Worm (Caenorhabditis elegans) whole organism, L4 larva: Measurements from ENCODE around the gene Y17G9B.5.
A peak's percentile ranks its signal among the peaks of the same experiment; 100 is the strongest.
"Not testable (repeated sequence)": the region's sequence is repeated elsewhere in the genome, so short reads cannot be mapped to it uniquely, and the experiment has no call there.

Experiments used
- F37D6.2 ChIP-seq: sonication (generic microtip); optimal IDR thresholded peaks from 2 replicates; lab custom pipeline; 2016; ENCODE audit warnings: mild to moderate bottlenecking, missing genetic modification characterization, missing compliant biosample characterization
- F44E2.7 ChIP-seq: fragments of 200-800 bp; sonication (Bioruptor generic); IDR thresholded peaks from 2 replicates; pipeline ENCODE4 v2.1.2; 2022; ENCODE audit warnings: missing genetic modification characterization, missing compliant biosample characterization
- T20F7.1 ChIP-seq: fragments of 200-800 bp; sonication (Bioruptor generic); optimal IDR thresholded peaks from 2 replicates; lab custom pipeline; 2018; ENCODE audit warnings: mild to moderate bottlenecking, missing genetic modification characterization, missing compliant biosample characterization
- Y105C5A.15 ChIP-seq: fragments of 200-800 bp; sonication (Bioruptor generic); IDR thresholded peaks from 2 replicates; pipeline ENCODE4 v1.3.6; 2022; ENCODE audit warnings: missing genetic modification characterization, missing compliant biosample characterization
- Y48G9A.11 ChIP-seq: fragments of 200-800 bp; sonication (Bioruptor generic); IDR thresholded peaks from 2 replicates; pipeline ENCODE4 v1.3.6; 2022; ENCODE audit warnings: missing genetic modification reagents, missing genetic modification characterization, missing compliant biosample characterization
- Y5F2A.4 ChIP-seq: fragments of 200-800 bp; sonication (Bioruptor generic); optimal IDR thresholded peaks from 2 replicates; lab custom pipeline; 2018; ENCODE audit warnings: mild to moderate bottlenecking, missing genetic modification characterization, missing compliant biosample characterization
- aly-2 ChIP-seq: sonication (generic microtip); optimal IDR thresholded peaks from 2 replicates; lab custom pipeline; 2018; ENCODE audit warnings: missing biosample characterization, missing genetic modification characterization
- arid-1 ChIP-seq: fragments of 200-800 bp; sonication (Bioruptor generic); conservative IDR thresholded peaks from 2 replicates; pipeline ENCODE4 v1.3.6; 2022; ENCODE audit warnings: missing genetic modification reagents, missing genetic modification characterization, missing compliant biosample characterization
- ceh-44 ChIP-seq: fragments of 200-800 bp; sonication (Bioruptor generic); IDR thresholded peaks from 2 replicates; pipeline ENCODE4 v1.3.6; 2022; ENCODE audit warnings: missing genetic modification reagents, missing genetic modification characterization, missing compliant biosample characterization
- ces-1 ChIP-seq: fragments of 150-350 bp; sonication (generic microtip); optimal IDR thresholded peaks from 4 replicates; lab custom pipeline; 2014; ENCODE audit warnings: missing biosample characterization, missing genetic modification reagents, missing genetic modification characterization
- cey-2 ChIP-seq: sonication (generic microtip); optimal IDR thresholded peaks from 3 replicates; lab custom pipeline; 2017; ENCODE audit warnings: missing genetic modification characterization, mild to moderate bottlenecking, missing compliant biosample characterization, antibody characterized with exemption, borderline replicate concordance; ENCODE audit not compliant: insufficient read depth
- daf-16 ChIP-seq, 3 experiments: sonication (generic microtip); optimal IDR thresholded peaks; 2 replicates each; lab custom pipeline; 2016 to 2017; ENCODE audit warnings: missing genetic modification characterization in 3 of 3, missing genetic modification reagents in 3 of 3, mild to moderate bottlenecking in 2 of 3, missing compliant biosample characterization in 2 of 3, missing biosample characterization in 1 of 3, moderate library complexity in 1 of 3
- dmd-6 ChIP-seq: fragments of 200-800 bp; sonication (Bioruptor generic); IDR thresholded peaks from 2 replicates; pipeline ENCODE4 v1.3.6; 2022; ENCODE audit warnings: missing genetic modification reagents, missing genetic modification characterization, missing compliant biosample characterization
- dpl-1 ChIP-seq: fragments of 150-350 bp; optimal IDR thresholded peaks from 2 replicates; lab custom pipeline; 2014; ENCODE audit warnings: missing biosample characterization, missing genetic modification reagents, missing genetic modification characterization
- duxl-1 ChIP-seq: sonication (generic microtip); optimal IDR thresholded peaks from 2 replicates; lab custom pipeline; 2016; ENCODE audit warnings: mild to moderate bottlenecking, missing genetic modification characterization, moderate library complexity, missing compliant biosample characterization; ENCODE audit not compliant: poor library complexity
- egl-27 ChIP-seq: sonication (generic microtip); optimal IDR thresholded peaks from 3 replicates; lab custom pipeline; 2017; ENCODE audit warnings: missing biosample characterization, missing genetic modification reagents, missing genetic modification characterization
- egl-43 ChIP-seq: fragments of 200-800 bp; sonication (Bioruptor generic); IDR thresholded peaks from 2 replicates; pipeline ENCODE4 v1.3.6; 2022; ENCODE audit warnings: missing genetic modification reagents, missing genetic modification characterization, missing compliant biosample characterization
- hlh-11 ChIP-seq: fragments of 200-800 bp; sonication (Bioruptor generic); optimal IDR thresholded peaks from 2 replicates; lab custom pipeline; 2018; ENCODE audit warnings: mild to moderate bottlenecking, missing genetic modification characterization, missing compliant biosample characterization
- hlh-30 ChIP-seq: sonication (generic microtip); optimal IDR thresholded peaks from 2 replicates; lab custom pipeline; 2017; ENCODE audit warnings: antibody characterized with exemption, mild to moderate bottlenecking, missing genetic modification characterization, missing compliant biosample characterization; ENCODE audit not compliant: insufficient read depth
- hmg-1.1 ChIP-seq: fragments of 200-800 bp; sonication (Bioruptor generic); IDR thresholded peaks from 2 replicates; pipeline ENCODE4 v1.3.6; 2022; ENCODE audit warnings: missing genetic modification reagents, missing genetic modification characterization, missing compliant biosample characterization
- jun-1 ChIP-seq: fragments of 150-350 bp; optimal IDR thresholded peaks from 2 replicates; lab custom pipeline; 2014; ENCODE audit warnings: missing biosample characterization, missing genetic modification reagents, missing genetic modification characterization
- lin-13 ChIP-seq: fragments of 150-350 bp; optimal IDR thresholded peaks from 2 replicates; lab custom pipeline; 2014; ENCODE audit warnings: missing biosample characterization, missing genetic modification reagents, missing genetic modification characterization
- lin-15B ChIP-seq: fragments of 150-350 bp; sonication (generic microtip); optimal IDR thresholded peaks from 3 replicates; lab custom pipeline; 2014; ENCODE audit warnings: missing biosample characterization, missing genetic modification characterization
- lin-38 ChIP-seq: fragments of 200-800 bp; sonication (Bioruptor generic); IDR thresholded peaks from 2 replicates; pipeline ENCODE4 v1.3.6; 2022; ENCODE audit warnings: missing genetic modification reagents, missing genetic modification characterization, missing compliant biosample characterization
- madf-9 ChIP-seq: fragments of 200-800 bp; sonication (Bioruptor generic); conservative IDR thresholded peaks from 2 replicates; pipeline ENCODE4 v1.3.6; 2022; ENCODE audit warnings: missing genetic modification reagents, missing genetic modification characterization, missing compliant biosample characterization
- mdt-29 ChIP-seq: fragments of 200-800 bp; sonication (Bioruptor generic); IDR thresholded peaks from 2 replicates; pipeline ENCODE4 v1.3.6; 2022; ENCODE audit warnings: missing genetic modification reagents, missing genetic modification characterization, missing compliant biosample characterization
- mep-1 ChIP-seq: fragments of 150-350 bp; sonication (generic microtip); optimal IDR thresholded peaks from 3 replicates; lab custom pipeline; 2014; ENCODE audit warnings: missing biosample characterization, missing genetic modification characterization
- mes-2 ChIP-seq: sonication (generic microtip); optimal IDR thresholded peaks from 2 replicates; lab custom pipeline; 2016; ENCODE audit warnings: missing genotype, mild to moderate bottlenecking, missing genetic modification characterization, missing compliant biosample characterization; ENCODE audit not compliant: poor library complexity, severe bottlenecking
- mxl-3 ChIP-seq: fragments of 200-800 bp; sonication (Bioruptor generic); optimal IDR thresholded peaks from 2 replicates; lab custom pipeline; 2018; ENCODE audit warnings: mild to moderate bottlenecking, missing genetic modification characterization, missing compliant biosample characterization
- nhr-10 ChIP-seq: fragments of 150-350 bp; optimal IDR thresholded peaks from 2 replicates; lab custom pipeline; 2014; ENCODE audit warnings: missing biosample characterization, missing genetic modification characterization
- nhr-11 ChIP-seq: fragments of 150-350 bp; optimal IDR thresholded peaks from 2 replicates; lab custom pipeline; 2014; ENCODE audit warnings: missing biosample characterization, missing genetic modification characterization
- nhr-48 ChIP-seq: sonication (generic microtip); optimal IDR thresholded peaks from 2 replicates; lab custom pipeline; 2016; ENCODE audit warnings: mild to moderate bottlenecking, missing genetic modification characterization, missing compliant biosample characterization
- nhr-77 ChIP-seq: fragments of 150-350 bp; optimal IDR thresholded peaks from 2 replicates; lab custom pipeline; 2014; ENCODE audit warnings: missing biosample characterization, missing genetic modification characterization
- php-3 ChIP-seq: fragments of 200-800 bp; sonication (Bioruptor generic); IDR thresholded peaks from 2 replicates; pipeline ENCODE4 v1.3.6; 2022; ENCODE audit warnings: missing genetic modification reagents, missing genetic modification characterization, missing compliant biosample characterization
- set-16 ChIP-seq: fragments of 200-800 bp; sonication (Bioruptor generic); IDR thresholded peaks from 2 replicates; pipeline ENCODE4 v1.3.6; 2022; ENCODE audit warnings: missing genetic modification reagents, missing genetic modification characterization, missing compliant biosample characterization
- snpc-1.2 ChIP-seq: fragments of 200-800 bp; sonication (Bioruptor generic); IDR thresholded peaks from 2 replicates; pipeline ENCODE4 v1.3.6; 2022; ENCODE audit warnings: missing genetic modification reagents, missing genetic modification characterization, missing compliant biosample characterization
- spr-1 ChIP-seq: sonication (generic microtip); optimal IDR thresholded peaks from 2 replicates; lab custom pipeline; 2016; ENCODE audit warnings: mild to moderate bottlenecking, missing genetic modification characterization, missing compliant biosample characterization
- tag-97 ChIP-seq: fragments of 200-800 bp; sonication (Bioruptor generic); IDR thresholded peaks from 2 replicates; pipeline ENCODE4 v1.3.6; 2022; ENCODE audit warnings: missing genetic modification characterization, missing compliant biosample characterization
- unc-39 ChIP-seq: sonication (generic microtip); optimal IDR thresholded peaks from 2 replicates; lab custom pipeline; 2017; ENCODE audit warnings: missing biosample characterization, missing genetic modification characterization
- vab-7 ChIP-seq: fragments of 200-800 bp; sonication (Bioruptor generic); IDR thresholded peaks from 2 replicates; pipeline ENCODE4 v1.3.6; 2022; ENCODE audit warnings: missing genetic modification reagents, missing genetic modification characterization, missing compliant biosample characterization
- zfp-2 ChIP-seq: sonication (generic microtip); optimal IDR thresholded peaks from 2 replicates; lab custom pipeline; 2016; ENCODE audit warnings: mild to moderate bottlenecking, missing genetic modification characterization, missing compliant biosample characterization
- zip-11 ChIP-seq: fragments of 200-800 bp; sonication (Bioruptor generic); IDR thresholded peaks from 2 replicates; pipeline ENCODE4 v1.3.6; 2022; ENCODE audit warnings: missing genetic modification characterization, missing compliant biosample characterization
- zip-2 ChIP-seq: fragments of 150-350 bp; optimal IDR thresholded peaks from 2 replicates; lab custom pipeline; 2014; ENCODE audit warnings: missing biosample characterization, missing genetic modification characterization

Gene Y17G9B.5

ce11 chrIV:4727935-4728334 lies 22.1 kb upstream of the Y17G9B.5 start (continued):
- TF ChIP-seq arid-1 (GFP tag; lab: Robert Waterston, UW), result peak; percentile 96
- TF ChIP-seq zfp-2 (tag; lab: Kevin White, UChicago), result peak; percentile 90
- TF ChIP-seq zip-2, result peak; percentile 29
- peak; percentile 84 for TF ChIP-seq nhr-48 (tag; lab: Kevin White, UChicago)
- TF ChIP-seq zip-11, result peak; percentile 72; the same call in 1 of the 2 replicates
- peak; percentile 70; the same call in 1 of the 2 replicates for TF ChIP-seq Y105C5A.15 (GFP tag; lab: Robert Waterston, UW)
- peak; percentile 31 for TF ChIP-seq Y5F2A.4
- TF ChIP-seq duxl-1, result peak; percentile 70
- TF ChIP-seq daf-16 (GFP tag; optimal IDR thresholded peaks at IDR 0.05; lab: Kevin White, UChicago), result peak; percentile 31 to 83
- TF ChIP-seq daf-16 (tag; optimal IDR thresholded peaks at IDR 0.05; lab: Kevin White, UChicago), result not testable (repeated sequence)
- peak; percentile 98 for TF ChIP-seq tag-97 (GFP tag; lab: Robert Waterston, UW)
- peak; percentile 75 for TF ChIP-seq mxl-3
- TF ChIP-seq php-3, result peak; percentile 100
- peak; percentile 94 for TF ChIP-seq F37D6.2 (tag; lab: Kevin White, UChicago)
- peak; percentile 92 for TF ChIP-seq mes-2
- TF ChIP-seq ceh-44, result peak; percentile 99
- peak; percentile 100 for TF ChIP-seq madf-9 (GFP tag; lab: Robert Waterston, UW)
- peak; percentile 92 for TF ChIP-seq hlh-11 (tag; lab: Kevin White, UChicago)

- TF ChIP-seq nhr-10 (tag; lab: Kevin White, UChicago) (no peak), hlh-11 (tag; lab: Kevin White, UChicago) (no peak), hlh-30 (no peak), F44E2.7 (GFP tag; lab: Robert Waterston, UW) (no peak), lin-15B (tag; lab: Kevin White, UChicago) (no peak), nhr-77 (tag; lab: Kevin White, UChicago) (no peak), aly-2 (tag; lab: Kevin White, UChicago) (no peak), set-16 (no peak), egl-27 (tag; lab: Kevin White, UChicago) (no peak), vab-7 (no peak), dmd-6 (GFP tag; lab: Robert Waterston, UW) (no peak)
These were observed 12.8 kb upstream of the Y17G9B.5 start, which contains the start of gene fbxb-78 for ce11 chrIV:4737258-4737657. fbxb-78 (plus strand) TSS chrIV:4737558.

- TF ChIP-seq Y48G9A.11, result no peak
- no peak for TF ChIP-seq spr-1
- no peak for TF ChIP-seq lin-15B (tag; lab: Kevin White, UChicago)
- no peak for TF ChIP-seq Y105C5A.15 (GFP tag; lab: Robert Waterston, UW)
These were observed 7.6 kb upstream of the Y17G9B.5 start for ce11 chrIV:4742480-4742879.

- peak; percentile 43; the same call in 1 of the 2 replicates for TF ChIP-seq lin-38 (GFP tag; lab: Robert Waterston, UW)
- TF ChIP-seq egl-43 (GFP tag; lab: Robert Waterston, UW), result 0 out of 2 replicates have a peak, but pooled peaks have one; percentile 24
- TF ChIP-seq lin-13 (GFP tag; lab: Kevin White, UChicago), result no peak
- TF ChIP-seq, all 104 proteins: peak for 2
These were observed 5.9 kb upstream of the Y17G9B.5 start, which contains the start of gene hoe-1 for ce11 chrIV:4744167-4744566. hoe-1 (minus strand) TSS chrIV:4744267.

ce11 chrIV:4745422-4745821 lies 4.6 kb upstream of the Y17G9B.5 start, which contains the start of gene timm-17B.1:
timm-17B.1 (minus strand) TSS chrIV:4745492.
- TF ChIP-seq jun-1 (tag; lab: Kevin White, UChicago), result no peak
- peak; percentile 22 for TF ChIP-seq nhr-11 (tag; lab: Kevin White, UChicago)
- peak; percentile 66 for TF ChIP-seq hmg-1.1
- TF ChIP-seq T20F7.1 (GFP tag; lab: Kevin White, UChicago), result peak; percentile 46
- peak; percentile 73 for TF ChIP-seq mep-1
- TF ChIP-seq dmd-6 (GFP tag; lab: Robert Waterston, UW), result 0 out of 2 replicates have a peak, but pooled peaks have one; percentile 21
- TF ChIP-seq ces-1, result no peak
- no peak for TF ChIP-seq zfp-2 (tag; lab: Kevin White, UChicago)
- TF ChIP-seq unc-39 (tag; lab: Kevin White, UChicago), result no peak
- TF ChIP-seq hlh-30, result peak; percentile 59
- no peak for TF ChIP-seq mdt-29 (GFP tag; lab: Robert Waterston, UW)
- TF ChIP-seq daf-16 (GFP tag; optimal IDR thresholded peaks at IDR 0.05; lab: Kevin White, UChicago), result peak in 1 of 2 experiments; percentile 22
- peak; percentile 43 for TF ChIP-seq daf-16 (tag; optimal IDR thresholded peaks at IDR 0.05; lab: Kevin White, UChicago)
- peak; percentile 30 for TF ChIP-seq nhr-77 (tag; lab: Kevin White, UChicago)
- no peak for TF ChIP-seq cey-2 (tag; lab: Kevin White, UChicago)
- no peak for TF ChIP-seq Y105C5A.15 (GFP tag; lab: Robert Waterston, UW)
- TF ChIP-seq snpc-1.2 (GFP tag; lab: Robert Waterston, UW), result peak; percentile 64; the same call in 1 of the 2 replicates
- peak; percentile 78 for TF ChIP-seq dpl-1 (GFP tag; lab: Kevin White, UChicago)
